Worm (Caenorhabditis elegans) whole organism, L1 larva: ENCODE results near the gene C34F6.12.

Experiments
- C16A3.4 ChIP-seq: fragments of 150-350 bp; optimal IDR thresholded peaks from 2 replicates; lab custom pipeline; 2014; ENCODE audit warnings: missing biosample characterization, missing genetic modification characterization
- Y116A8C.19 ChIP-seq: sonication (generic microtip); optimal IDR thresholded peaks from 2 replicates; lab custom pipeline; 2016; ENCODE audit warnings: missing compliant biosample characterization, missing genetic modification characterization, borderline replicate concordance
- aly-2 ChIP-seq: fragments of 150-350 bp; optimal IDR thresholded peaks from 2 replicates; lab custom pipeline; 2014; ENCODE audit warnings: missing biosample characterization, missing genetic modification characterization
- blmp-1 ChIP-seq: fragments of 150-350 bp; optimal IDR thresholded peaks from 2 replicates; lab custom pipeline; 2014; ENCODE audit warnings: missing biosample characterization, missing genetic modification characterization
- ceh-63 ChIP-seq: fragments of 200-800 bp; sonication (Bioruptor generic); optimal IDR thresholded peaks from 2 replicates; lab custom pipeline; 2018; ENCODE audit warnings: mild to moderate bottlenecking, missing genetic modification characterization, missing compliant biosample characterization
- ceh-8 ChIP-seq: fragments of 200-800 bp; sonication (Bioruptor generic); optimal IDR thresholded peaks from 2 replicates; lab custom pipeline; 2018; ENCODE audit warnings: mild to moderate bottlenecking, missing genetic modification characterization, moderate library complexity, missing compliant biosample characterization
- ceh-82 ChIP-seq, 3 experiments: fragments of 150-350 bp in 1 of 3; sonication (generic microtip) in 2 of 3; optimal IDR thresholded peaks; 2 replicates each; lab custom pipeline; 2014 to 2017; ENCODE audit warnings: missing biosample characterization in 3 of 3, missing genetic modification characterization in 3 of 3
- ceh-88 ChIP-seq: fragments of 200-800 bp; sonication (Bioruptor generic); IDR thresholded peaks from 2 replicates; pipeline ENCODE4 v1.3.6; 2022; ENCODE audit warnings: missing genetic modification characterization, missing compliant biosample characterization
- ces-1 ChIP-seq: fragments of 150-350 bp; optimal IDR thresholded peaks from 2 replicates; lab custom pipeline; 2014; ENCODE audit warnings: missing biosample characterization, missing genetic modification reagents, missing genetic modification characterization
- dpl-1 ChIP-seq, 3 experiments: fragments of 150-350 bp in 2 of 3; sonication (generic microtip) in 1 of 3; optimal IDR thresholded peaks; 2 replicates each; lab custom pipeline; 2014 to 2017; ENCODE audit warnings: missing biosample characterization in 3 of 3, missing genetic modification characterization in 3 of 3, missing genetic modification reagents in 3 of 3
- efl-1 ChIP-seq, 4 experiments: fragments of 150-350 bp; optimal IDR thresholded peaks in 3 of 4; peaks in 1 of 4; 1 replicate in 1 of 4; 2 replicates in 3 of 4; lab custom pipeline; 2014; ENCODE audit warnings: missing biosample characterization in 2 of 4, missing genetic modification characterization in 2 of 4, missing genetic modification reagents in 2 of 4
- egl-13 ChIP-seq: sonication (generic microtip); optimal IDR thresholded peaks from 2 replicates; lab custom pipeline; 2016; ENCODE audit warnings: missing genotype, missing genetic modification reagents, missing genetic modification characterization, missing compliant biosample characterization
- elt-3 ChIP-seq, 6 experiments: fragments of 150-350 bp in 1 of 6; sonication (generic microtip); optimal IDR thresholded peaks; 2 replicates each; lab custom pipeline; 2017 to 2018; ENCODE audit warnings: missing biosample characterization in 6 of 6, missing genetic modification characterization in 6 of 6, inconsistent platforms in 1 of 6
- ets-5 ChIP-seq: fragments of 200-800 bp; sonication (Bioruptor generic); IDR thresholded peaks from 2 replicates; pipeline ENCODE4 v1.3.6; 2022; ENCODE audit warnings: missing genetic modification characterization, missing compliant biosample characterization
- fos-1 ChIP-seq: fragments of 150-350 bp; optimal IDR thresholded peaks from 2 replicates; lab custom pipeline; 2014; ENCODE audit warnings: missing biosample characterization, missing genetic modification characterization
- grh-1 ChIP-seq: fragments of 200-800 bp; sonication (Bioruptor generic); IDR thresholded peaks from 2 replicates; pipeline ENCODE4 v1.3.6; 2022; ENCODE audit warnings: missing genetic modification reagents, missing genetic modification characterization, missing compliant biosample characterization
- hpl-2 ChIP-seq: fragments of 150-350 bp; optimal IDR thresholded peaks from 2 replicates; lab custom pipeline; 2014; ENCODE audit warnings: missing biosample characterization, missing genetic modification reagents, missing genetic modification characterization
- irx-1 ChIP-seq: sonication (generic microtip); optimal IDR thresholded peaks from 2 replicates; lab custom pipeline; 2016; ENCODE audit warnings: missing genetic modification characterization, missing compliant biosample characterization
- lin-14 ChIP-seq: fragments of 200-800 bp; sonication (Bioruptor generic); optimal IDR thresholded peaks from 2 replicates; lab custom pipeline; 2018; ENCODE audit warnings: mild to moderate bottlenecking, missing genetic modification characterization, moderate library complexity, missing compliant biosample characterization
- lin-15B ChIP-seq: fragments of 150-350 bp; sonication (generic microtip); optimal IDR thresholded peaks from 3 replicates; lab custom pipeline; 2014; ENCODE audit warnings: missing biosample characterization, missing genetic modification characterization
- lin-35 ChIP-seq, 2 experiments: fragments of 150-350 bp; optimal IDR thresholded peaks; 2 replicates each; lab custom pipeline; 2014; ENCODE audit warnings: missing biosample characterization in 2 of 2, missing genetic modification characterization in 2 of 2, missing genetic modification reagents in 2 of 2
- lin-39 ChIP-seq: fragments of 150-350 bp; optimal IDR thresholded peaks from 2 replicates; lab custom pipeline; 2014; ENCODE audit warnings: missing biosample characterization, missing genetic modification reagents, missing genetic modification characterization
- lsy-2 ChIP-seq, 2 experiments: fragments of 150-350 bp; optimal IDR thresholded peaks; 2 replicates each; lab custom pipeline; 2014; ENCODE audit warnings: missing biosample characterization in 2 of 2, missing genetic modification characterization in 2 of 2
- mab-9 ChIP-seq: fragments of 200-800 bp; sonication (Bioruptor generic); IDR thresholded peaks from 2 replicates; pipeline ENCODE4 v1.3.6; 2022; ENCODE audit warnings: missing genetic modification reagents, missing genetic modification characterization, missing compliant biosample characterization
- mef-2 ChIP-seq: fragments of 150-350 bp; optimal IDR thresholded peaks from 2 replicates; lab custom pipeline; 2014; ENCODE audit warnings: missing biosample characterization, missing genetic modification characterization
- mep-1 ChIP-seq: fragments of 150-350 bp; optimal IDR thresholded peaks from 2 replicates; lab custom pipeline; 2014; ENCODE audit warnings: missing biosample characterization, missing genetic modification characterization
- nhr-11 ChIP-seq: fragments of 150-350 bp; optimal IDR thresholded peaks from 2 replicates; lab custom pipeline; 2014; ENCODE audit warnings: missing biosample characterization, missing genetic modification characterization
- nhr-12 ChIP-seq: sonication (generic microtip); optimal IDR thresholded peaks from 2 replicates; lab custom pipeline; 2017; ENCODE audit warnings: missing biosample characterization, missing genetic modification characterization
- nhr-20 ChIP-seq: sonication (generic microtip); optimal IDR thresholded peaks from 2 replicates; lab custom pipeline; 2016; ENCODE audit warnings: mild to moderate bottlenecking, missing genetic modification characterization, missing compliant biosample characterization
- nhr-28 ChIP-seq: fragments of 150-350 bp; optimal IDR thresholded peaks from 2 replicates; lab custom pipeline; 2014; ENCODE audit warnings: missing biosample characterization, missing genetic modification characterization
- nhr-71 ChIP-seq: sonication (generic microtip); optimal IDR thresholded peaks from 2 replicates; lab custom pipeline; 2016; ENCODE audit warnings: mild to moderate bottlenecking, missing genetic modification characterization, moderate library complexity, missing compliant biosample characterization
- nhr-85 ChIP-seq: sonication (generic microtip); peaks from one replicate; lab custom pipeline; 2016; ENCODE audit warnings: missing genetic modification characterization, inconsistent platforms, missing compliant biosample characterization
- pag-3 ChIP-seq: sonication (generic microtip); optimal IDR thresholded peaks from 2 replicates; lab custom pipeline; 2017; ENCODE audit warnings: missing genetic modification characterization, mild to moderate bottlenecking, missing compliant biosample characterization, antibody characterized with exemption, borderline replicate concordance; ENCODE audit not compliant: insufficient read depth
- pqm-1 ChIP-seq: sonication (generic microtip); optimal IDR thresholded peaks from 3 replicates; lab custom pipeline; 2017; ENCODE audit warnings: missing biosample characterization, missing genetic modification characterization
- rnt-1 ChIP-seq: sonication (generic microtip); optimal IDR thresholded peaks from 2 replicates; lab custom pipeline; 2016; ENCODE audit warnings: mild to moderate bottlenecking, missing genetic modification characterization, moderate library complexity, missing compliant biosample characterization
- skn-1 ChIP-seq: fragments of 150-350 bp; optimal IDR thresholded peaks from 2 replicates; lab custom pipeline; 2014; ENCODE audit warnings: missing biosample characterization, missing genetic modification characterization
- snpc-4 ChIP-seq: fragments of 150-350 bp; optimal IDR thresholded peaks from 2 replicates; lab custom pipeline; 2014; ENCODE audit warnings: missing biosample characterization, missing genetic modification characterization
- snu-23 ChIP-seq: sonication (generic microtip); optimal IDR thresholded peaks from 2 replicates; lab custom pipeline; 2016; ENCODE audit warnings: missing genetic modification characterization, missing compliant biosample characterization
- sptf-1 ChIP-seq: fragments of 150-350 bp; optimal IDR thresholded peaks from 2 replicates; lab custom pipeline; 2014; ENCODE audit warnings: missing biosample characterization, missing genetic modification characterization
- tlp-1 ChIP-seq: fragments of 150-350 bp; optimal IDR thresholded peaks from 2 replicates; lab custom pipeline; 2014; ENCODE audit warnings: missing biosample characterization, missing genetic modification characterization
- unc-30 ChIP-seq: sonication (generic microtip); optimal IDR thresholded peaks from 2 replicates; lab custom pipeline; 2017; ENCODE audit warnings: missing biosample characterization, missing genetic modification characterization
- unc-62 ChIP-seq: fragments of 150-350 bp; optimal IDR thresholded peaks from 2 replicates; lab custom pipeline; 2014; ENCODE audit warnings: missing biosample characterization, missing genetic modification reagents, missing genetic modification characterization
- unc-98 ChIP-seq: fragments of 200-800 bp; sonication (Bioruptor generic); IDR thresholded peaks from 2 replicates; pipeline ENCODE4 v1.3.6; 2022; ENCODE audit warnings: missing genetic modification characterization, missing compliant biosample characterization
- vab-15 ChIP-seq: sonication (generic microtip); optimal IDR thresholded peaks from 2 replicates; lab custom pipeline; 2017; ENCODE audit warnings: missing genotype, mild to moderate bottlenecking, missing genetic modification characterization, missing compliant biosample characterization

Gene C34F6.12

ce11 chrX:11193670-11194069, 32.8 kb downstream of the C34F6.12 start:
- no peak for TF ChIP-seq dpl-1 (GFP tag; optimal IDR thresholded peaks at IDR 0.05; lab: Kevin White, UChicago)
- TF ChIP-seq pqm-1 (tag; lab: Kevin White, UChicago): no peak
- no peak for TF ChIP-seq sptf-1
- no peak for TF ChIP-seq ceh-63 (GFP tag; lab: Kevin White, UChicago)
- no peak for TF ChIP-seq mab-9 (GFP tag; lab: Robert Waterston, UW)
- no peak for TF ChIP-seq unc-62 (GFP tag; lab: Kevin White, UChicago)
- TF ChIP-seq mef-2 (tag; lab: Kevin White, UChicago): no peak
- TF ChIP-seq egl-13 (tag; lab: Kevin White, UChicago): no peak
- 0 out of 2 replicates have a peak, but pooled peaks have one; percentile 25 for TF ChIP-seq unc-98 (GFP tag; lab: Robert Waterston, UW)
- no peak for TF ChIP-seq nhr-11
- TF ChIP-seq skn-1 (tag; lab: Kevin White, UChicago): no peak
- TF ChIP-seq nhr-71 (tag; lab: Kevin White, UChicago): peak; percentile 52
- no peak for TF ChIP-seq snu-23 (GFP tag; lab: Kevin White, UChicago)
- TF ChIP-seq ceh-8: no peak
- TF ChIP-seq grh-1 (GFP tag; lab: Robert Waterston, UW): no peak
- no peak for TF ChIP-seq lsy-2 (tag; optimal IDR thresholded peaks at IDR 0.05; lab: Kevin White, UChicago)
- no peak for TF ChIP-seq C16A3.4
- TF ChIP-seq mep-1: no peak
- TF ChIP-seq lin-39 (tag; lab: Kevin White, UChicago): no peak
- TF ChIP-seq rnt-1: peak; percentile 57
- TF ChIP-seq unc-30 (tag; lab: Kevin White, UChicago): no peak
- TF ChIP-seq lin-15B (tag; lab: Kevin White, UChicago): no peak
- no peak for TF ChIP-seq tlp-1 (tag; lab: Kevin White, UChicago)
- TF ChIP-seq lin-14 (GFP tag; lab: Kevin White, UChicago): peak; percentile 65
- TF ChIP-seq hpl-2 (GFP tag; lab: Kevin White, UChicago): no peak
- TF ChIP-seq ceh-82 (tag; optimal IDR thresholded peaks at IDR 0.05; lab: Kevin White, UChicago): no peak
- no peak for TF ChIP-seq irx-1 (tag; lab: Kevin White, UChicago)
- no peak for TF ChIP-seq Y116A8C.19 (tag; lab: Kevin White, UChicago)
- TF ChIP-seq efl-1 (optimal IDR thresholded peaks at IDR 0.05; lab: Kevin White, UChicago): no peak
- TF ChIP-seq efl-1 (GFP tag; optimal IDR thresholded peaks at IDR 0.05 in 1 of 2; lab: Kevin White, UChicago): peak in 1 of 2 experiments; percentile 73
- TF ChIP-seq ceh-88 (GFP tag; lab: Robert Waterston, UW): no peak
- no peak for TF ChIP-seq fos-1 (tag; lab: Kevin White, UChicago)
- TF ChIP-seq vab-15 (tag; lab: Kevin White, UChicago): no peak
- TF ChIP-seq nhr-28 (tag; lab: Kevin White, UChicago): no peak
- no peak for TF ChIP-seq lin-35 (GFP tag; optimal IDR thresholded peaks at IDR 0.05; lab: Kevin White, UChicago)
- no peak for TF ChIP-seq snpc-4 (tag; lab: Kevin White, UChicago)
- no peak for TF ChIP-seq aly-2 (tag; lab: Kevin White, UChicago)

ce11 chrX:11190443-11190842, 36.1 kb downstream of the C34F6.12 start:
- no peak for TF ChIP-seq lsy-2 (tag; optimal IDR thresholded peaks at IDR 0.05; lab: Kevin White, UChicago)
- TF ChIP-seq lin-39 (tag; lab: Kevin White, UChicago): no peak
- peak; percentile 61 for TF ChIP-seq nhr-20 (tag; lab: Kevin White, UChicago)
- peak; percentile 48 for TF ChIP-seq lin-14 (GFP tag; lab: Kevin White, UChicago)
- peak; percentile 0 for TF ChIP-seq rnt-1
- TF ChIP-seq nhr-85 (tag; lab: Kevin White, UChicago): peak; percentile 63
- TF ChIP-seq lin-35 (GFP tag; optimal IDR thresholded peaks at IDR 0.05; lab: Kevin White, UChicago): peak in 1 of 2 experiments; percentile 50
- TF ChIP-seq ets-5 (GFP tag; lab: Robert Waterston, UW): no peak
- TF ChIP-seq nhr-71 (tag; lab: Kevin White, UChicago): peak; percentile 46
- no peak for TF ChIP-seq ces-1 (GFP tag; lab: Kevin White, UChicago)
- peak; percentile 49 for TF ChIP-seq blmp-1 (tag; lab: Kevin White, UChicago)
- peak; percentile 54 for TF ChIP-seq snu-23 (GFP tag; lab: Kevin White, UChicago)
- TF ChIP-seq nhr-12: no peak
- TF ChIP-seq elt-3 (tag; optimal IDR thresholded peaks at IDR 0.05; lab: Kevin White, UChicago): peak in 3 of 6 experiments; percentile 7 to 82 (median 31)
- TF ChIP-seq pag-3: peak; percentile 82
